Fruit fly (Drosophila melanogaster): ENCODE data around the gene CG13048.

Gene CG13048

dm6 chr3L:16263043-16263442 is 20.7 kb downstream of the CG13048 start, which contains the start of gene CG13070:
CG13070 (plus strand) TSS chr3L:16263343.
- TF ChIP-seq CG8319 (GFP tag; optimal IDR thresholded peaks at IDR 0.05), result no peak

dm6 chr3L:16262440-16262839 is 21.3 kb downstream of the CG13048 start, which contains the start of gene CG13071:
CG13071 (plus strand) TSS chr3L:16262740.
- no peak for TF ChIP-seq Sox14 (GFP tag; optimal IDR thresholded peaks at IDR 0.05)
- no peak for TF ChIP-seq CG6276 (GFP tag; optimal IDR thresholded peaks at IDR 0.05)
- no peak for TF ChIP-seq vri (GFP tag; optimal IDR thresholded peaks at IDR 0.05)
- TF ChIP-seq dsx (GFP tag; optimal IDR thresholded peaks at IDR 0.05; ENCODE audit: poor library complexity, severe bottlenecking), result no peak
- TF ChIP-seq CG31627 (GFP tag; optimal IDR thresholded peaks at IDR 0.05), result no peak
- no peak for TF ChIP-seq CG8319 (GFP tag; optimal IDR thresholded peaks at IDR 0.05)
- no peak for TF ChIP-seq CG6163 (GFP tag; IDR thresholded peaks at IDR 0.05)
- no peak for TF ChIP-seq Hr38 (GFP tag; optimal IDR thresholded peaks at IDR 0.05)
- TF ChIP-seq Smox (GFP tag; optimal IDR thresholded peaks at IDR 0.05), result no peak
- no peak for TF ChIP-seq pdm3 (GFP tag; optimal IDR thresholded peaks at IDR 0.05)
- TF ChIP-seq CG3919 (GFP tag; optimal IDR thresholded peaks at IDR 0.05), result no peak
- TF ChIP-seq Sox102F (GFP tag; optimal IDR thresholded peaks at IDR 0.05), result no peak
- TF ChIP-seq CG4318 (GFP tag; optimal IDR thresholded peaks at IDR 0.05), result no peak
- TF ChIP-seq CG6792 (GFP tag; optimal IDR thresholded peaks at IDR 0.05), result no peak
- TF ChIP-seq Sox15 (GFP tag; optimal IDR thresholded peaks at IDR 0.05), result no peak
- TF ChIP-seq acj6 (GFP tag; optimal IDR thresholded peaks at IDR 0.05), result no peak
- TF ChIP-seq Eip78C (GFP tag), result no peak
- no peak for TF ChIP-seq CG6808 (GFP tag; optimal IDR thresholded peaks at IDR 0.05)

dm6 chr3L:16261505-16261904 is 22.2 kb downstream of the CG13048 start, which contains the start of gene CG34247:
CG34247 (minus strand) TSS chr3L:16261605.
- TF ChIP-seq Gug (GFP tag; IDR thresholded peaks at IDR 0.05), result no peak
- no peak for TF ChIP-seq Met (GFP tag; optimal IDR thresholded peaks at IDR 0.05)
- no peak for TF ChIP-seq net (GFP tag; optimal IDR thresholded peaks at IDR 0.05)

dm6 chr3L:16259552-16259951 is 24.2 kb downstream of the CG13048 start, which contains the start of gene CG13053:
CG13053 (minus strand) TSS chr3L:16259722.
- no peak for TF ChIP-seq Met (GFP tag; optimal IDR thresholded peaks at IDR 0.05)
- peak; percentile 67 for TF ChIP-seq CG10669 (GFP tag; optimal IDR thresholded peaks at IDR 0.05)
- peak; percentile 8 for TF ChIP-seq OdsH (GFP tag; optimal IDR thresholded peaks at IDR 0.05)
- TF ChIP-seq ss (GFP tag; optimal IDR thresholded peaks at IDR 0.05), result peak; percentile 50 to 73
- no peak for TF ChIP-seq svp (GFP tag)
- TF ChIP-seq salr (GFP tag; optimal IDR thresholded peaks at IDR 0.05), result peak in 1 of 2 experiments; percentile 25
- peak; percentile 10 for TF ChIP-seq CG16779 (tag; optimal IDR thresholded peaks at IDR 0.05)
- peak; percentile 20 for TF ChIP-seq achi (GFP tag; optimal IDR thresholded peaks at IDR 0.05)
- no peak for TF ChIP-seq CG34406 (GFP tag; optimal IDR thresholded peaks at IDR 0.05)
- TF ChIP-seq spab (GFP tag; optimal IDR thresholded peaks at IDR 0.05), result peak; percentile 71
- TF ChIP-seq CG8119 (GFP tag; IDR thresholded peaks at IDR 0.05), result peak; percentile 28; the same call in 1 of the 3 replicates
- TF ChIP-seq acj6 (GFP tag; optimal IDR thresholded peaks at IDR 0.05), result peak; percentile 23
- TF ChIP-seq fd59A (GFP tag; optimal IDR thresholded peaks at IDR 0.05), result peak; percentile 62
- TF ChIP-seq cyc (GFP tag; optimal IDR thresholded peaks at IDR 0.05), result no peak
- no peak for TF ChIP-seq CG11762 (GFP tag; optimal IDR thresholded peaks at IDR 0.05; ENCODE audit: insufficient read depth)
- no peak for TF ChIP-seq CG31627 (GFP tag; optimal IDR thresholded peaks at IDR 0.05)
- no peak for TF ChIP-seq topi (GFP tag; optimal IDR thresholded peaks at IDR 0.05)
- peak; percentile 85 for TF ChIP-seq dsx (GFP tag; optimal IDR thresholded peaks at IDR 0.05; ENCODE audit: poor library complexity, severe bottlenecking)
- TF ChIP-seq Hr38 (GFP tag; optimal IDR thresholded peaks at IDR 0.05), result no peak
- peak; percentile 82 for TF ChIP-seq Ets96B (tag; optimal IDR thresholded peaks at IDR 0.05)
- TF ChIP-seq CG6276 (GFP tag; optimal IDR thresholded peaks at IDR 0.05), result no peak
- TF ChIP-seq net (GFP tag; optimal IDR thresholded peaks at IDR 0.05), result no peak
- TF ChIP-seq CG11294 (GFP tag; IDR thresholded peaks at IDR 0.05), result no peak
- no peak for TF ChIP-seq fd85E (GFP tag; optimal IDR thresholded peaks at IDR 0.05)
- peak; percentile 74 for TF ChIP-seq CG3032 (tag; optimal IDR thresholded peaks at IDR 0.05)
- TF ChIP-seq esn (GFP tag; optimal IDR thresholded peaks at IDR 0.05), result no peak
- no peak for TF ChIP-seq Eip93F (GFP tag; optimal IDR thresholded peaks at IDR 0.05)
- TF ChIP-seq Eip78C (GFP tag), result peak; percentile 89
- peak; percentile 64 for TF ChIP-seq CG10631 (GFP tag; optimal IDR thresholded peaks at IDR 0.05)
- TF ChIP-seq CG32006 (GFP tag; optimal IDR thresholded peaks at IDR 0.05), result no peak
- TF ChIP-seq vri (GFP tag; optimal IDR thresholded peaks at IDR 0.05), result no peak
- no peak for TF ChIP-seq Sox15 (GFP tag; optimal IDR thresholded peaks at IDR 0.05)
- TF ChIP-seq CG6854 (GFP tag; optimal IDR thresholded peaks at IDR 0.05), result no peak
- no peak for TF ChIP-seq fkh (GFP tag; optimal IDR thresholded peaks at IDR 0.05)

Measured in whole organism, prepupa.